Fruit fly (Drosophila melanogaster): Measurements from ENCODE around the gene CG6664.

Gene CG6664

DNA sequence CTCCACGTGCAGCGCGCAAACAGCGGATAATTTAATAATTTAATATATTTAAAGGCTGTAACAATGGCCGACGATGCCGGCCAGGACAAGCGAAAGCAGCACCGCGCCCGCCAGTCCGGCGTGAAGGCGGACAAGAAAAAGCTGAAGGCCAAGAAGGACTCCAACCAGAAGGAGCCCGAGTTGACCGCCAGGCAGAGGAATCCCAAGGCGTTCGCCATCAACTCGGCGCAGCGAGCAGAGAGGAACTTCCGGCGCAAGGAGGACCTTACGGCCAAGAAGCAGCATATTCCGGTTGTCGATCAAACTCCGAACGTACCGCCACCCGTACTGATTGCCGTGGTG, 567 bp upstream of the CG6664 start (continued):
- no peak for TF ChIP-seq her (GFP tag; optimal IDR thresholded peaks at IDR 0.05)
- TF ChIP-seq unc-4 (GFP tag; IDR thresholded peaks at IDR 0.05; ENCODE audit: partially characterized antibody): peak; percentile 9; the same call in 1 of the 2 replicates
- TF ChIP-seq Opbp (GFP tag; IDR thresholded peaks at IDR 0.05; ENCODE audit: partially characterized antibody): peak; percentile 61; the same call in 1 of the 3 replicates
- TF ChIP-seq CG1233 (GFP tag; optimal IDR thresholded peaks at IDR 0.05): no peak
- no peak for TF ChIP-seq NC2α (GFP tag; optimal IDR thresholded peaks at IDR 0.05)
- TF ChIP-seq ATbp (GFP tag; optimal IDR thresholded peaks at IDR 0.05): no peak
- TF ChIP-seq luna (GFP tag; optimal IDR thresholded peaks at IDR 0.05): no peak
- TF ChIP-seq CG10543 (GFP tag; optimal IDR thresholded peaks at IDR 0.05): no peak
- TF ChIP-seq Hmr (GFP tag; optimal IDR thresholded peaks at IDR 0.05): no peak
- TF ChIP-seq fd64A (GFP tag; optimal IDR thresholded peaks at IDR 0.05): no peak

DNA sequence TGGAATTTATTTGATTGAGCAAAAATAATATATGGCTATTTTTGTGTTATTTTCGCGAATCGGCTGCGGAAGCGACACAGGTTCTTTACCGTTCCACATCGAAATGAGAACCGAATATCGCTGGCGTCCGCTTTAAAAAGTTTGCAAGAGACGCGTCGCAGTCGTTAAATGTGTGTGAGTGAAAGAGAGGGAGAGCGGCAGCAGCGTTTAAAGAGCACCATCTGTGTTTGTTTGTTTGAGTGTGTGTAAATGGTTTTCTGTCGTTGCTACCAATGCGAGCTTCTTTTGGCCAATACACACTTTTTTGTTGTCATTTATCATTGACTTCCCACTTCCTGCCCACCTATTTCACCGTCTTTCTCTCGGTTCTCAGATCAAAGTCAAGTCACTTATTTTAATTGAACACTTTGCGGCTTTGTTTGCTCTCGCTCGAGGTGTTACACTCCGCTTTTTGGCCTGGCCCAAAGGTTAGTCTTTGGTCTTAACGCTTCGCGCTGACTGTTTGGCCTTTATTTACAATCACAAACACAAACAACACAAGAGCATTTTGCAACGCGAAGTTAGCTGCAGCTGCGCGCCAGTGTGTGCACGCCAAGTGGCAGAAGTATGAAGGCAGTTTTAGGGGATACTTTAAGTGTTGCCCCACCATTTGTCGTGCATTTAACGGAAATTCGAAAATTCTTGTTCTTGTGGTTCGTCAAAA, 3.8 kb downstream of the CG6664 start, which contains the start of gene CG3764:
TSS of gene CG3764 (minus strand) at position 549 of the 703 bp plus-strand sequence.
- TF ChIP-seq lilli (GFP tag; optimal IDR thresholded peaks at IDR 0.05): peak; percentile 42
- TF ChIP-seq CG33557 (GFP tag; optimal IDR thresholded peaks at IDR 0.05): peak; percentile 82
- 0 out of 3 replicates have a peak, but pooled peaks have one; percentile 27 for TF ChIP-seq ase (GFP tag; IDR thresholded peaks at IDR 0.05)
- TF ChIP-seq CG17361 (GFP tag; IDR thresholded peaks at IDR 0.05): peak; percentile 68
- peak; percentile 69 for TF ChIP-seq Atf3 (GFP tag; optimal IDR thresholded peaks at IDR 0.05)
- peak; percentile 95 for TF ChIP-seq CG12659 (GFP tag; optimal IDR thresholded peaks at IDR 0.05)
- TF ChIP-seq CG11456 (GFP tag; IDR thresholded peaks at IDR 0.05): peak; percentile 75; the same call in 2 of the 3 replicates
- no peak for TF ChIP-seq pan (optimal IDR thresholded peaks at IDR 0.05)
- TF ChIP-seq pan (GFP tag; optimal IDR thresholded peaks at IDR 0.05 in 1 of 2, IDR thresholded peaks at IDR 0.05 in 1 of 2): peak in 1 of 2 experiments; percentile 71
- TF ChIP-seq slou (GFP tag; optimal IDR thresholded peaks at IDR 0.05): no peak
- peak; percentile 43 for TF ChIP-seq D19B (GFP tag; optimal IDR thresholded peaks at IDR 0.05)
- TF ChIP-seq lov (optimal IDR thresholded peaks at IDR 0.05): no peak
- TF ChIP-seq lov (GFP tag; IDR thresholded peaks at IDR 0.05): peak; percentile 86
- TF ChIP-seq NfI (GFP tag; optimal IDR thresholded peaks at IDR 0.05): peak; percentile 85
- peak; percentile 55 for TF ChIP-seq Deaf1 (tag; optimal IDR thresholded peaks at IDR 0.05)
- TF ChIP-seq emc (GFP tag; optimal IDR thresholded peaks at IDR 0.05): peak; percentile 71
- TF ChIP-seq fru (optimal IDR thresholded peaks at IDR 0.05): no peak
- peak; percentile 33 for TF ChIP-seq az2 (GFP tag; optimal IDR thresholded peaks at IDR 0.05)
- peak; percentile 54 for TF ChIP-seq tgo (GFP tag; IDR thresholded peaks at IDR 0.05)
- TF ChIP-seq Dip3 (GFP tag; optimal IDR thresholded peaks at IDR 0.05): peak; percentile 62
- peak; percentile 83 for TF ChIP-seq CG34422 (GFP tag; IDR thresholded peaks at IDR 0.05)
- TF ChIP-seq ab (GFP tag; optimal IDR thresholded peaks at IDR 0.05): no peak
- TF ChIP-seq wor (GFP tag; IDR thresholded peaks at IDR 0.05): no peak
- TF ChIP-seq grn (GFP tag; optimal IDR thresholded peaks at IDR 0.05): peak; percentile 67
- no peak for TF ChIP-seq CG32772 (GFP tag; IDR thresholded peaks at IDR 0.05)
- 0 out of 2 replicates have a peak, but pooled peaks have one; percentile 37 for TF ChIP-seq Oaz (GFP tag; IDR thresholded peaks at IDR 0.05)
- TF ChIP-seq E2f1 (GFP tag; IDR thresholded peaks at IDR 0.05): 0 out of 2 replicates have a peak, but pooled peaks have one; percentile 24
- TF ChIP-seq bigmax (GFP tag; optimal IDR thresholded peaks at IDR 0.05): peak; percentile 70
- peak; percentile 67 for TF ChIP-seq CG9876 (GFP tag; optimal IDR thresholded peaks at IDR 0.05)
- peak; percentile 58; the same call in 1 of the 2 replicates for TF ChIP-seq HLH3B (GFP tag; IDR thresholded peaks at IDR 0.05)
- 0 out of 3 replicates have a peak, but pooled peaks have one; percentile 28 for TF ChIP-seq CG16813 (GFP tag; IDR thresholded peaks at IDR 0.05; ENCODE audit: partially characterized antibody)
- TF ChIP-seq CG2120 (GFP tag; optimal IDR thresholded peaks at IDR 0.05): peak; percentile 42
- TF ChIP-seq vnd (GFP tag; IDR thresholded peaks at IDR 0.05; ENCODE audit: partially characterized antibody): no peak
- TF ChIP-seq Sox100B (GFP tag; optimal IDR thresholded peaks at IDR 0.05): no peak
- no peak for TF ChIP-seq GATAe (GFP tag; conservative IDR thresholded peaks at IDR 0.05)
- TF ChIP-seq CG10565 (GFP tag; optimal IDR thresholded peaks at IDR 0.05): no peak
- peak; percentile 77 for TF ChIP-seq CG2116 (GFP tag; optimal IDR thresholded peaks at IDR 0.05)
- peak; percentile 77 for TF ChIP-seq CG18619 (GFP tag; optimal IDR thresholded peaks at IDR 0.05)
- TF ChIP-seq tll (GFP tag; optimal IDR thresholded peaks at IDR 0.05): peak in 1 of 2 experiments; percentile 92
